Fruit fly (Drosophila melanogaster): Measurements from ENCODE around the gene CG13807.

The CG13807 gene

dm6 chr3L:2243846-2244528 is 18.7 kb upstream of the CG13807 start, which contains the start of gene CG32301 (continued):
- TF ChIP-seq Lhr (GFP tag; optimal IDR thresholded peaks at IDR 0.05) (peak; percentile 99), crp (GFP tag; optimal IDR thresholded peaks at IDR 0.05) (no peak), hkb (optimal IDR thresholded peaks at IDR 0.05) (peak; percentile 80), hkb (GFP tag; IDR thresholded peaks at IDR 0.05) (no peak), pzg (GFP tag; optimal IDR thresholded peaks at IDR 0.05) (peak; percentile 3), lola (GFP tag; optimal IDR thresholded peaks at IDR 0.05) (no peak), stc (GFP tag; IDR thresholded peaks at IDR 0.05) (peak; percentile 41; the same call in 1 of the 2 replicates), CG7357 (GFP tag; IDR thresholded peaks at IDR 0.05) (no peak), amos (GFP tag; IDR thresholded peaks at IDR 0.05; ENCODE audit: partially characterized antibody) (peak; percentile 32; the same call in 1 of the 2 replicates), CG2199 (GFP tag; IDR thresholded peaks at IDR 0.05) (0 out of 3 replicates have a peak, but pooled peaks have one; percentile 17), CG14860 (GFP tag; IDR thresholded peaks at IDR 0.05; ENCODE audit: partially characterized antibody) (peak; percentile 53; the same call in 1 of the 3 replicates), sob (GFP tag; IDR thresholded peaks at IDR 0.05) (no peak), Antp (GFP tag; optimal IDR thresholded peaks at IDR 0.05) (no peak), sna (GFP tag; IDR thresholded peaks at IDR 0.05; ENCODE audit: partially characterized antibody) (peak; percentile 64), CG6791 (GFP tag; IDR thresholded peaks at IDR 0.05; ENCODE audit: partially characterized antibody) (peak; percentile 83), Doc2 (GFP tag; IDR thresholded peaks at IDR 0.05) (no peak), zen2 (GFP tag; IDR thresholded peaks at IDR 0.05; ENCODE audit: partially characterized antibody) (peak; percentile 70), CG31224 (GFP tag; IDR thresholded peaks at IDR 0.05) (peak; percentile 99), CG7372 (GFP tag; IDR thresholded peaks at IDR 0.05) (no peak), CG17568 (GFP tag; optimal IDR thresholded peaks at IDR 0.05) (no peak), bigmax (GFP tag; optimal IDR thresholded peaks at IDR 0.05) (no peak), gcm (GFP tag; optimal IDR thresholded peaks at IDR 0.05) (no peak), CG42726 (GFP tag; IDR thresholded peaks at IDR 0.05; ENCODE audit: partially characterized antibody) (0 out of 2 replicates have a peak, but pooled peaks have one; percentile 24), CG33213 (GFP tag; optimal IDR thresholded peaks at IDR 0.05) (peak; percentile 88), CG13287 (GFP tag; IDR thresholded peaks at IDR 0.05; ENCODE audit: partially characterized antibody) (peak; percentile 66), mirr (GFP tag; optimal IDR thresholded peaks at IDR 0.05) (peak; percentile 29), Hr78 (GFP tag; optimal IDR thresholded peaks at IDR 0.05) (peak in 1 of 2 experiments; percentile 41), CG7963 (GFP tag; IDR thresholded peaks at IDR 0.05; ENCODE audit: partially characterized antibody) (0 out of 3 replicates have a peak, but pooled peaks have one; percentile 25), Bgb (GFP tag; IDR thresholded peaks at IDR 0.05; ENCODE audit: partially characterized antibody) (peak; percentile 42; the same call in 1 of the 2 replicates), ewg (GFP tag; optimal IDR thresholded peaks at IDR 0.05) (no peak), Ptx1 (GFP tag; IDR thresholded peaks at IDR 0.05) (no peak), CG15514 (GFP tag; optimal IDR thresholded peaks at IDR 0.05) (peak; percentile 43), HmgZ (tag; optimal IDR thresholded peaks at IDR 0.05) (peak; percentile 30), Hmr (GFP tag; optimal IDR thresholded peaks at IDR 0.05) (peak; percentile 70), CTCF (GFP tag; optimal IDR thresholded peaks at IDR 0.05) (peak; percentile 62), dmrt99B (tag; optimal IDR thresholded peaks at IDR 0.05) (no peak), E2f2 (GFP tag; IDR thresholded peaks at IDR 0.05) (peak; percentile 63), Myb (GFP tag; optimal IDR thresholded peaks at IDR 0.05) (peak; percentile 97), unc-4 (GFP tag; IDR thresholded peaks at IDR 0.05; ENCODE audit: partially characterized antibody) (0 out of 2 replicates have a peak, but pooled peaks have one; percentile 32), hbn (GFP tag; IDR thresholded peaks at IDR 0.05; ENCODE audit: partially characterized antibody) (peak; percentile 33; the same call in 1 of the 2 replicates), Dp (GFP tag; optimal IDR thresholded peaks at IDR 0.05) (peak; percentile 45), CG9797 (GFP tag; optimal IDR thresholded peaks at IDR 0.05) (peak; percentile 67), vvl (GFP tag; IDR thresholded peaks at IDR 0.05) (peak; percentile 28; the same call in 1 of the 2 replicates), CoRest (tag; optimal IDR thresholded peaks at IDR 0.05) (peak; percentile 27), CG1832 (GFP tag; optimal IDR thresholded peaks at IDR 0.05) (no peak), kah (GFP tag; optimal IDR thresholded peaks at IDR 0.05) (peak; percentile 52), bbx (GFP tag; IDR thresholded peaks at IDR 0.05; ENCODE audit: partially characterized antibody) (peak; percentile 51)

Data from whole organism, embryonic.